Fruit fly (Drosophila melanogaster) whole organism, embryonic: ENCODE data around the gene UQCR-C2.

Experiments used
- Adf1 ChIP-seq: fragments of 200-800 bp; sonication (Bioruptor generic); IDR thresholded peaks from 2 replicates; pipeline ENCODE4 v1.3.6; 2022; ENCODE audit warnings: missing biosample characterization, missing genetic modification characterization
- Atf-2 ChIP-seq: fragments of 200-800 bp; sonication (Bioruptor generic); optimal IDR thresholded peaks from 2 replicates; lab custom pipeline; 2016; ENCODE audit warnings: missing biosample characterization, missing genetic modification characterization
- Atf6 ChIP-seq: fragments of 200-800 bp; sonication (Bioruptor generic); IDR thresholded peaks from 2 replicates; pipeline ENCODE4 v1.3.6; 2022; ENCODE audit warnings: missing biosample characterization, missing genetic modification characterization
- Awh ChIP-seq: fragments of 200-800 bp; sonication (Bioruptor generic); IDR thresholded peaks from 2 replicates; pipeline ENCODE4, ENCODE4 v1.3.6; 2022; ENCODE audit warnings: missing biosample characterization, missing genetic modification characterization
- Bteb2 ChIP-seq: fragments of 200-800 bp; sonication (Bioruptor generic); optimal IDR thresholded peaks from 2 replicates; lab custom pipeline; 2016; ENCODE audit warnings: missing biosample characterization, missing genetic modification characterization
- CG12391 ChIP-seq: fragments of 200-800 bp; sonication (Bioruptor generic); optimal IDR thresholded peaks from 3 replicates; lab custom pipeline; 2018; ENCODE audit warnings: missing biosample characterization, mild to moderate bottlenecking, missing genetic modification characterization, moderate library complexity
- CG13287 ChIP-seq: fragments of 200-800 bp; sonication (Bioruptor generic); IDR thresholded peaks from 2 replicates; pipeline ENCODE4 v1.3.6; 2022; ENCODE audit warnings: missing biosample characterization, missing genetic modification characterization; ENCODE audit not compliant: partially characterized antibody
- CG1529 ChIP-seq: fragments of 200-800 bp; sonication (Bioruptor generic); optimal IDR thresholded peaks from 3 replicates; lab custom pipeline; 2018; ENCODE audit warnings: missing biosample characterization, missing genetic modification characterization
- CG15479 ChIP-seq: fragments of 200-800 bp; sonication (Bioruptor generic); optimal IDR thresholded peaks from 3 replicates; lab custom pipeline; 2019; ENCODE audit warnings: missing biosample characterization, mild to moderate bottlenecking, missing genetic modification characterization, moderate library complexity
- CG17361 ChIP-seq: fragments of 200-800 bp; sonication (Bioruptor generic); IDR thresholded peaks from 3 replicates; pipeline ENCODE4 v1.3.6; 2022; ENCODE audit warnings: missing biosample characterization, missing genetic modification characterization
- CG2120 ChIP-seq: fragments of 200-800 bp; sonication (Bioruptor generic); optimal IDR thresholded peaks from 3 replicates; lab custom pipeline; 2016; ENCODE audit warnings: missing biosample characterization, missing genetic modification characterization
- CG34376 ChIP-seq: fragments of 200-800 bp; sonication (Bioruptor generic); optimal IDR thresholded peaks from 2 replicates; lab custom pipeline; 2018; ENCODE audit warnings: missing biosample characterization, mild to moderate bottlenecking, missing genetic modification characterization
- CG3838 ChIP-seq: fragments of 200-800 bp; sonication (Bioruptor generic); optimal IDR thresholded peaks from 3 replicates; lab custom pipeline; 2016; ENCODE audit warnings: missing biosample characterization, missing genetic modification characterization
- CG6689 ChIP-seq: fragments of 200-800 bp; sonication (Bioruptor generic); IDR thresholded peaks from 2 replicates; pipeline ENCODE4 v1.3.6; 2022; ENCODE audit warnings: missing biosample characterization, missing genetic modification characterization
- CG6813 ChIP-seq: fragments of 200-800 bp; sonication (Bioruptor generic); optimal IDR thresholded peaks from 2 replicates; lab custom pipeline; 2017; ENCODE audit warnings: missing biosample characterization, missing genetic modification characterization, mild to moderate bottlenecking, moderate library complexity, missing genetic modification reagents
- CG7271 ChIP-seq: fragments of 200-800 bp; sonication (Bioruptor generic); optimal IDR thresholded peaks from 2 replicates; lab custom pipeline; 2018; ENCODE audit warnings: missing biosample characterization, mild to moderate bottlenecking, missing genetic modification characterization, moderate library complexity
- CG7786 ChIP-seq: fragments of 200-800 bp; sonication (Bioruptor generic); optimal IDR thresholded peaks from 2 replicates; lab custom pipeline; 2016; ENCODE audit warnings: missing biosample characterization, missing genetic modification characterization
- CG8290 ChIP-seq, 3 experiments: fragments of 200-800 bp; sonication (Bioruptor generic); optimal IDR thresholded peaks; 2 replicates each; lab custom pipeline; 2016 to 2019; ENCODE audit warnings: missing biosample characterization in 3 of 3, missing genetic modification characterization in 3 of 3, mild to moderate bottlenecking in 2 of 3, moderate library complexity in 1 of 3
- CoRest ChIP-seq: fragments of 200-800 bp; sonication (Bioruptor generic); optimal IDR thresholded peaks from 3 replicates; lab custom pipeline; 2018; ENCODE audit warnings: missing biosample characterization, mild to moderate bottlenecking, missing genetic modification characterization, moderate library complexity
- E2f1 ChIP-seq: fragments of 200-800 bp; sonication (Bioruptor generic); IDR thresholded peaks from 2 replicates; pipeline ENCODE4 v1.3.6; 2022; ENCODE audit warnings: missing biosample characterization, missing genetic modification characterization
- Fer2 ChIP-seq: fragments of 200-800 bp; sonication (Bioruptor generic); optimal IDR thresholded peaks from 2 replicates; lab custom pipeline; 2018; ENCODE audit warnings: missing biosample characterization, mild to moderate bottlenecking, missing genetic modification characterization, moderate library complexity
- Gug ChIP-seq: fragments of 200-800 bp; sonication (Bioruptor generic); IDR thresholded peaks from 4 replicates; pipeline ENCODE4 v1.3.6; 2022; ENCODE audit warnings: missing biosample characterization, missing genetic modification characterization
- Hsf ChIP-seq: fragments of 200-800 bp; sonication (Bioruptor generic); optimal IDR thresholded peaks from 3 replicates; lab custom pipeline; 2016; ENCODE audit warnings: missing biosample characterization, missing genetic modification characterization
- MESR4 ChIP-seq: fragments of 200-800 bp; sonication (Bioruptor generic); optimal IDR thresholded peaks from 2 replicates; lab custom pipeline; 2018; ENCODE audit warnings: missing biosample characterization, mild to moderate bottlenecking, missing genetic modification characterization, moderate library complexity
- NC2β ChIP-seq: fragments of 200-800 bp; sonication (Bioruptor generic); optimal IDR thresholded peaks from 2 replicates; lab custom pipeline; 2016; ENCODE audit warnings: missing biosample characterization, missing genetic modification characterization
- Nf-YC ChIP-seq: fragments of 200-800 bp; optimal IDR thresholded peaks from 3 replicates; lab custom pipeline; 2019; ENCODE audit warnings: missing biosample characterization, mild to moderate bottlenecking, missing genetic modification characterization, moderate library complexity
- Taf1 ChIP-seq: fragments of 200-800 bp; sonication (Bioruptor generic); IDR thresholded peaks from 2 replicates; pipeline ENCODE4 v1.3.6; 2022; ENCODE audit warnings: missing biosample characterization, missing genetic modification characterization
- Usf ChIP-seq: fragments of 200-800 bp; sonication (Bioruptor generic); optimal IDR thresholded peaks from 2 replicates; lab custom pipeline; 2017; ENCODE audit warnings: missing genotype, missing biosample characterization, missing genetic modification characterization
- aop ChIP-seq: fragments of 200-800 bp; sonication (Bioruptor generic); IDR thresholded peaks from 2 replicates; pipeline ENCODE4 v1.3.6; 2022; ENCODE audit warnings: missing biosample characterization, missing genetic modification characterization
- ato ChIP-seq: fragments of 200-800 bp; sonication (Bioruptor generic); IDR thresholded peaks from 2 replicates; pipeline ENCODE4 v1.3.6; 2022; ENCODE audit warnings: missing biosample characterization, missing genetic modification characterization; ENCODE audit not compliant: partially characterized antibody
- cato ChIP-seq: fragments of 200-800 bp; sonication (Bioruptor generic); optimal IDR thresholded peaks from 2 replicates; lab custom pipeline; 2016; ENCODE audit warnings: missing biosample characterization, missing genetic modification characterization, borderline replicate concordance
- dan ChIP-seq: fragments of 200-800 bp; sonication (Bioruptor generic); IDR thresholded peaks from 2 replicates; pipeline ENCODE4 v1.3.6; 2022; ENCODE audit warnings: missing biosample characterization, missing genetic modification characterization
- dmrt11E ChIP-seq: fragments of 200-800 bp; sonication (Bioruptor generic); optimal IDR thresholded peaks from 3 replicates; lab custom pipeline; 2018; ENCODE audit warnings: missing biosample characterization, mild to moderate bottlenecking, missing genetic modification characterization, moderate library complexity
- ems ChIP-seq: fragments of 200-800 bp; sonication (Bioruptor generic); optimal IDR thresholded peaks from 3 replicates; lab custom pipeline; 2016; ENCODE audit warnings: missing biosample characterization, missing genetic modification characterization
- ewg ChIP-seq: fragments of 200-800 bp; sonication (Bioruptor generic); optimal IDR thresholded peaks from 3 replicates; lab custom pipeline; 2017; ENCODE audit warnings: mild to moderate bottlenecking, missing biosample characterization, missing genetic modification reagents, missing genetic modification characterization
- grn ChIP-seq: fragments of 200-800 bp; sonication (Bioruptor generic); optimal IDR thresholded peaks from 3 replicates; lab custom pipeline; 2017; ENCODE audit warnings: missing biosample characterization, missing genetic modification characterization
- her ChIP-seq: fragments of 200-800 bp; sonication (Bioruptor generic); optimal IDR thresholded peaks from 2 replicates; lab custom pipeline; 2016; ENCODE audit warnings: missing biosample characterization, missing genetic modification characterization
- lilli ChIP-seq: fragments of 200-800 bp; sonication (Bioruptor generic); optimal IDR thresholded peaks from 3 replicates; lab custom pipeline; 2016; ENCODE audit warnings: missing biosample characterization, missing genetic modification characterization
- mirr ChIP-seq: fragments of 200-800 bp; sonication (Bioruptor generic); optimal IDR thresholded peaks from 3 replicates; lab custom pipeline; 2018; ENCODE audit warnings: missing biosample characterization, mild to moderate bottlenecking, missing genetic modification characterization
- mld ChIP-seq: fragments of 200-800 bp; sonication (Bioruptor generic); IDR thresholded peaks from 3 replicates; pipeline ENCODE4 v1.3.6; 2022; ENCODE audit warnings: missing biosample characterization, missing genetic modification characterization; ENCODE audit not compliant: partially characterized antibody
- otp ChIP-seq: fragments of 200-800 bp; sonication (Bioruptor generic); IDR thresholded peaks from 3 replicates; pipeline ENCODE4, ENCODE4 v1.3.6; 2022; ENCODE audit warnings: missing biosample characterization, missing genetic modification characterization
- peb ChIP-seq: fragments of 200-800 bp; sonication (Bioruptor generic); IDR thresholded peaks from 2 replicates; pipeline ENCODE4 v1.3.6; 2022; ENCODE audit warnings: missing biosample characterization, missing genetic modification characterization
- pnt ChIP-seq: fragments of 200-800 bp; sonication (Bioruptor generic); optimal IDR thresholded peaks from 3 replicates; lab custom pipeline; 2016; ENCODE audit warnings: missing biosample characterization, missing genetic modification characterization
- pzg ChIP-seq: fragments of 200-800 bp; sonication (Bioruptor generic); optimal IDR thresholded peaks from 3 replicates; lab custom pipeline; 2018; ENCODE audit warnings: missing biosample characterization, mild to moderate bottlenecking, missing genetic modification characterization, moderate library complexity
- row ChIP-seq: fragments of 200-800 bp; sonication (Bioruptor generic); IDR thresholded peaks from 3 replicates; pipeline ENCODE4 v1.3.6; 2022; ENCODE audit warnings: missing biosample characterization, missing genetic modification characterization
- sima ChIP-seq: fragments of 200-800 bp; sonication (Bioruptor generic); optimal IDR thresholded peaks from 2 replicates; lab custom pipeline; 2016; ENCODE audit warnings: missing biosample characterization, missing genetic modification characterization
- sr ChIP-seq: fragments of 200-800 bp; sonication (Bioruptor generic); IDR thresholded peaks from 3 replicates; pipeline ENCODE4 v1.3.6; 2022; ENCODE audit warnings: missing biosample characterization, missing genetic modification characterization
- vvl ChIP-seq: fragments of 200-800 bp; sonication (Bioruptor generic); IDR thresholded peaks from 2 replicates; pipeline ENCODE4 v1.3.6; 2022; ENCODE audit warnings: missing biosample characterization, missing genetic modification characterization
- wdn ChIP-seq: fragments of 200-800 bp; sonication (Bioruptor generic); IDR thresholded peaks from 2 replicates; pipeline ENCODE4 v1.3.6; 2022; ENCODE audit warnings: missing biosample characterization, missing genetic modification characterization
- z ChIP-seq: fragments of 200-800 bp; sonication (Bioruptor generic); IDR thresholded peaks from 3 replicates; pipeline ENCODE4 v1.3.6; 2022; ENCODE audit warnings: missing biosample characterization, missing genetic modification characterization

UQCR-C2 gene

dm6 chr3L:16571014-16571738 is 12.7 kb upstream of the UQCR-C2 start (continued):
- TF ChIP-seq CG6689 (GFP tag; lab: Robert Waterston, UW) (peak; percentile 64; the same call in 1 of the 2 replicates), peb (no peak), lilli (GFP tag; lab: Kevin White, UChicago) (peak; percentile 60), Bteb2 (GFP tag; lab: Kevin White, UChicago) (peak; percentile 59), cato (GFP tag; lab: Kevin White, UChicago) (no peak), CG1529 (GFP tag; lab: Kevin White, UChicago) (no peak), Gug (GFP tag; lab: Robert Waterston, UW) (no peak), MESR4 (GFP tag; lab: Kevin White, UChicago) (no peak), NC2β (GFP tag; lab: Kevin White, UChicago) (no peak), CG17361 (peak; percentile 51; the same call in 1 of the 3 replicates), mirr (no peak), Awh (GFP tag; lab: Robert Waterston, UW) (no peak), CG3838 (no peak), CoRest (tag; lab: Kevin White, UChicago) (peak; percentile 61), dmrt11E (tag; lab: Kevin White, UChicago) (peak; percentile 17), her (GFP tag; lab: Kevin White, UChicago) (peak; percentile 49), ewg (no peak), Usf (no peak), wdn (GFP tag; lab: Robert Waterston, UW) (peak; percentile 45; the same call in 1 of the 2 replicates), CG6813 (no peak), Fer2 (peak; percentile 1), CG7786 (GFP tag; lab: Kevin White, UChicago) (peak; percentile 44), Atf6 (GFP tag; lab: Robert Waterston, UW) (peak; percentile 71), ems (GFP tag; lab: Kevin White, UChicago) (peak; percentile 46), sima (no peak), vvl (GFP tag; lab: Robert Waterston, UW) (peak; percentile 22; the same call in 1 of the 2 replicates), sr (GFP tag; lab: Robert Waterston, UW) (no peak), E2f1 (no peak), otp (GFP tag; lab: Robert Waterston, UW) (0 out of 3 replicates have a peak, but pooled peaks have one; percentile 14), ato (no peak), CG7271 (tag; lab: Kevin White, UChicago) (no peak), CG2120 (GFP tag; lab: Kevin White, UChicago) (peak; percentile 82), Nf-YC (tag; lab: Kevin White, UChicago) (peak; percentile 32), dan (GFP tag; lab: Robert Waterston, UW) (no peak), CG8290 (GFP tag; optimal IDR thresholded peaks at IDR 0.05; lab: Kevin White, UChicago) (no peak), CG8290 (tag; optimal IDR thresholded peaks at IDR 0.05; lab: Kevin White, UChicago) (no peak), row (GFP tag; lab: Robert Waterston, UW) (peak; percentile 75), z (GFP tag; lab: Robert Waterston, UW) (peak; percentile 73), CG34376 (no peak), Adf1 (GFP tag; lab: Robert Waterston, UW) (peak; percentile 33; the same call in 1 of the 2 replicates), Taf1 (GFP tag; lab: Robert Waterston, UW) (no peak), CG12391 (tag; lab: Kevin White, UChicago) (peak; percentile 60), aop (no peak), pzg (GFP tag; lab: Kevin White, UChicago) (no peak), Hsf (GFP tag; lab: Kevin White, UChicago) (peak; percentile 68), CG15479 (no peak), CG13287 (no peak), grn (GFP tag; lab: Kevin White, UChicago) (no peak), pnt (GFP tag; lab: Kevin White, UChicago) (peak; percentile 13), mld (GFP tag; lab: Robert Waterston, UW) (no peak), Atf-2 (GFP tag; lab: Kevin White, UChicago) (peak; percentile 33)
